Fruit fly (Drosophila melanogaster) S2 (cell line): ENCODE data around the gene Jhbp11.

ENCODE experiments used
- CG8478 ChIP-seq: fragments of >200 bp; optimal IDR thresholded peaks from 2 replicates; lab custom pipeline; 2018
- CTCF ChIP-seq, 2 experiments: fragments of >200 bp; optimal IDR thresholded peaks; 2 replicates each; lab custom pipeline; 2018

DNA sequence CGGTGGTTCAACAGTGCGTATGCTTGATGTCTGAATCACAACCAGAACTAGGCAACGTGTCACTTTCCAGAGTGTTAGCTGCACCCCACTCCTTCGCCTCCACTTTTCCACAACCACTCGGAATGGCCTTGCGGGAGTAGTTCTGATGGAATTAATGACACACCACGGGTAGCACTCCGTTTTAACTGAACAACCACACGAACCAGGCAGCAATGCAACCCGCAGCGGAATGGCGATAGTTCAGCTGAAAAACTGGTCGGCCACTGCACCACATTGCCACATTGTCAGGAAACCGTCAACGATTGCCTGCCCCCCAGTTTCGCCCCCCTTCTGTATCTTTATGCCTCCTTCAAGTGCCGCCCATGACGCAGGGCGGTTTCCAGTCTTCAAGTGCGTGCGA, 13.5 kb upstream of the Jhbp11 start, which contains the start of gene Cpr97Ea:
- TF ChIP-seq CG8478 (lab: Kevin White, UChicago) (no peak), CTCF (optimal IDR thresholded peaks at IDR 0.05; lab: Kevin White, UChicago) (no peak)
